Worm (Caenorhabditis elegans) whole organism, young adult: ENCODE measurements around the gene F59B2.8.

Experiments used
- B0019.2 ChIP-seq: fragments of 200-800 bp; sonication (Bioruptor generic); conservative IDR thresholded peaks from 2 replicates; pipeline ENCODE4 v1.3.6; 2022; ENCODE audit warnings: missing genetic modification reagents, missing genetic modification characterization, missing compliant biosample characterization
- F37B4.10 ChIP-seq: fragments of 200-800 bp; sonication (Bioruptor generic); IDR thresholded peaks from 2 replicates; pipeline ENCODE4 v1.3.6; 2022; ENCODE audit warnings: missing genetic modification characterization, missing compliant biosample characterization
- F55B11.4 ChIP-seq: sonication (generic microtip); optimal IDR thresholded peaks from 2 replicates; lab custom pipeline; 2016; ENCODE audit warnings: missing compliant biosample characterization, missing genetic modification characterization, borderline replicate concordance; ENCODE audit not compliant: insufficient read depth
- F57C9.4 ChIP-seq: sonication (generic microtip); optimal IDR thresholded peaks from 2 replicates; lab custom pipeline; 2017; ENCODE audit warnings: mild to moderate bottlenecking, missing genetic modification characterization, missing compliant biosample characterization
- Y56A3A.18 ChIP-seq: fragments of 200-800 bp; sonication (Bioruptor generic); IDR thresholded peaks from 2 replicates; pipeline ENCODE4 v1.3.6; 2022; ENCODE audit warnings: missing genetic modification reagents, missing genetic modification characterization, missing compliant biosample characterization
- Y79H2A.3 ChIP-seq: fragments of 200-800 bp; sonication (Bioruptor generic); conservative IDR thresholded peaks from 2 replicates; pipeline ENCODE4 v1.3.6; 2022; ENCODE audit warnings: missing genetic modification reagents, missing genetic modification characterization, missing compliant biosample characterization
- Y95B8A.8 ChIP-seq: fragments of 200-800 bp; sonication (Bioruptor generic); IDR thresholded peaks from 2 replicates; pipeline ENCODE4 v1.3.6; 2022; ENCODE audit warnings: missing genetic modification reagents, missing genetic modification characterization, missing compliant biosample characterization
- ama-1 ChIP-seq, 3 experiments: fragments of 150-350 bp in 1 of 3; sonication (generic microtip) in 2 of 3; optimal IDR thresholded peaks; 2 replicates each; lab custom pipeline; 2014 to 2018; ENCODE audit warnings: missing biosample characterization in 2 of 3, missing genetic modification characterization in 2 of 3, missing genetic modification reagents in 2 of 3
- athp-1 ChIP-seq: sonication (generic microtip); optimal IDR thresholded peaks from 2 replicates; lab custom pipeline; 2017; ENCODE audit warnings: mild to moderate bottlenecking, missing genetic modification characterization, missing compliant biosample characterization
- attf-3 ChIP-seq: fragments of 200-800 bp; sonication (Bioruptor generic); conservative IDR thresholded peaks from 2 replicates; pipeline ENCODE4 v1.3.6; 2022; ENCODE audit warnings: missing genetic modification reagents, missing genetic modification characterization, missing compliant biosample characterization
- attf-5 ChIP-seq: fragments of 200-800 bp; sonication (Bioruptor generic); optimal IDR thresholded peaks from 2 replicates; lab custom pipeline; 2018; ENCODE audit warnings: mild to moderate bottlenecking, missing genetic modification characterization, missing compliant biosample characterization
- bed-1 ChIP-seq: fragments of 200-800 bp; sonication (Bioruptor generic); IDR thresholded peaks from 2 replicates; pipeline ENCODE4 v1.3.6; 2022; ENCODE audit warnings: missing genetic modification reagents, missing genetic modification characterization, missing compliant biosample characterization
- ceh-100 ChIP-seq: fragments of 200-800 bp; sonication (Bioruptor generic); IDR thresholded peaks from 2 replicates; pipeline ENCODE4 v1.3.6; 2022; ENCODE audit warnings: missing genetic modification reagents, missing genetic modification characterization, missing compliant biosample characterization
- ceh-27 ChIP-seq: fragments of 200-800 bp; sonication (Bioruptor generic); optimal IDR thresholded peaks from 2 replicates; lab custom pipeline; 2018; ENCODE audit warnings: mild to moderate bottlenecking, missing genetic modification characterization, moderate library complexity, missing compliant biosample characterization
- ceh-40 ChIP-seq: fragments of 200-800 bp; sonication (Bioruptor generic); IDR thresholded peaks from 2 replicates; pipeline ENCODE4 v1.3.6; 2022; ENCODE audit warnings: missing genetic modification characterization, missing compliant biosample characterization
- ceh-79 ChIP-seq: sonication (generic microtip); optimal IDR thresholded peaks from 2 replicates; lab custom pipeline; 2017; ENCODE audit warnings: mild to moderate bottlenecking, missing genetic modification characterization, missing compliant biosample characterization
- ceh-91 ChIP-seq: fragments of 200-800 bp; sonication (Bioruptor generic); IDR thresholded peaks from 2 replicates; pipeline ENCODE4 v1.3.6; 2022; ENCODE audit warnings: missing genetic modification reagents, missing genetic modification characterization, missing compliant biosample characterization
- chd-7 ChIP-seq: sonication (generic microtip); optimal IDR thresholded peaks from 2 replicates; lab custom pipeline; 2016; ENCODE audit warnings: mild to moderate bottlenecking, missing genetic modification characterization, moderate library complexity, missing compliant biosample characterization
- die-1 ChIP-seq: sonication (generic microtip); optimal IDR thresholded peaks from 2 replicates; lab custom pipeline; 2016; ENCODE audit warnings: missing genotype, mild to moderate bottlenecking, missing genetic modification characterization, missing compliant biosample characterization
- dox-1 ChIP-seq: fragments of 200-800 bp; sonication (Bioruptor generic); IDR thresholded peaks from 2 replicates; pipeline ENCODE4 v1.3.6; 2022; ENCODE audit warnings: missing genetic modification reagents, missing genetic modification characterization, missing compliant biosample characterization
- dpl-1 ChIP-seq: fragments of 150-350 bp; optimal IDR thresholded peaks from 2 replicates; lab custom pipeline; 2014; ENCODE audit warnings: missing biosample characterization, missing genetic modification reagents, missing genetic modification characterization
- hmg-1.2 ChIP-seq: fragments of 200-800 bp; sonication (Bioruptor generic); IDR thresholded peaks from 2 replicates; pipeline ENCODE4 v1.3.6; 2022; ENCODE audit warnings: missing genetic modification reagents, missing genetic modification characterization, missing compliant biosample characterization
- hmg-20 ChIP-seq: fragments of 200-800 bp; sonication (Bioruptor generic); IDR thresholded peaks from 2 replicates; pipeline ENCODE4 v1.3.6; 2022; ENCODE audit warnings: missing genetic modification reagents, missing genetic modification characterization, missing compliant biosample characterization
- hsf-1 ChIP-seq: fragments of 200-800 bp; sonication (Bioruptor generic); IDR thresholded peaks from 2 replicates; pipeline ENCODE4 v1.3.6; 2022; ENCODE audit warnings: missing genetic modification reagents, missing genetic modification characterization, missing compliant biosample characterization
- let-526 ChIP-seq: fragments of 200-800 bp; sonication (Bioruptor generic); IDR thresholded peaks from 2 replicates; pipeline ENCODE4 v1.3.6; 2022; ENCODE audit warnings: missing genetic modification reagents, missing genetic modification characterization, missing compliant biosample characterization
- let-607 ChIP-seq, 2 experiments: fragments of 200-800 bp in 1 of 2; sonication (Bioruptor generic) in 1 of 2; sonication (generic microtip) in 1 of 2; optimal IDR thresholded peaks; 2 replicates each; lab custom pipeline; 2016 to 2018; ENCODE audit warnings: mild to moderate bottlenecking in 2 of 2, missing compliant biosample characterization in 2 of 2, missing genetic modification characterization in 2 of 2, moderate library complexity in 2 of 2, missing genotype in 1 of 2
- lin-26 ChIP-seq: fragments of 200-800 bp; sonication (Bioruptor generic); IDR thresholded peaks from 2 replicates; pipeline ENCODE4 v1.3.6; 2022; ENCODE audit warnings: missing genetic modification reagents, missing genetic modification characterization, missing compliant biosample characterization
- lin-35 ChIP-seq, 3 experiments: fragments of 150-350 bp in 2 of 3; sonication (generic microtip) in 1 of 3; optimal IDR thresholded peaks; 2 replicates each; lab custom pipeline; 2014 to 2018; ENCODE audit warnings: missing biosample characterization in 3 of 3, missing genetic modification characterization in 3 of 3, missing genetic modification reagents in 3 of 3
- lin-40 ChIP-seq: sonication (generic microtip); optimal IDR thresholded peaks from 2 replicates; lab custom pipeline; 2016; ENCODE audit warnings: missing genetic modification characterization, mild to moderate bottlenecking, missing compliant biosample characterization, missing genotype, missing genetic modification reagents
- lin-54 ChIP-seq: fragments of 200-800 bp; sonication (Bioruptor generic); optimal IDR thresholded peaks from 2 replicates; lab custom pipeline; 2018; ENCODE audit warnings: mild to moderate bottlenecking, missing genetic modification characterization, missing compliant biosample characterization
- lsy-27 ChIP-seq: sonication (generic microtip); optimal IDR thresholded peaks from 2 replicates; lab custom pipeline; 2017; ENCODE audit warnings: missing genetic modification characterization, mild to moderate bottlenecking, missing compliant biosample characterization, antibody characterized with exemption, missing genotype, borderline replicate concordance; ENCODE audit not compliant: insufficient read depth
- mes-4 ChIP-seq: sonication (generic microtip); optimal IDR thresholded peaks from 2 replicates; lab custom pipeline; 2016; ENCODE audit warnings: missing genotype, missing genetic modification characterization, missing compliant biosample characterization
- mxl-1 ChIP-seq: sonication (generic microtip); optimal IDR thresholded peaks from 2 replicates; lab custom pipeline; 2016; ENCODE audit warnings: missing genetic modification characterization, missing compliant biosample characterization
- nfya-2 ChIP-seq: fragments of 200-800 bp; sonication (Bioruptor generic); IDR thresholded peaks from 2 replicates; pipeline ENCODE4 v1.3.6; 2022; ENCODE audit warnings: missing genetic modification reagents, missing genetic modification characterization, missing compliant biosample characterization
- nfyb-1 ChIP-seq: fragments of 200-800 bp; sonication (Bioruptor generic); IDR thresholded peaks from 2 replicates; pipeline ENCODE4 v1.3.6; 2022; ENCODE audit warnings: missing genetic modification reagents, missing genetic modification characterization, missing compliant biosample characterization
- nhr-27 ChIP-seq: fragments of 200-800 bp; sonication (Bioruptor generic); optimal IDR thresholded peaks from 2 replicates; lab custom pipeline; 2018; ENCODE audit warnings: mild to moderate bottlenecking, missing genetic modification characterization, moderate library complexity, missing compliant biosample characterization
- nhr-90 ChIP-seq: sonication (generic microtip); optimal IDR thresholded peaks from 2 replicates; lab custom pipeline; 2016; ENCODE audit warnings: missing genotype, mild to moderate bottlenecking, missing genetic modification characterization, missing compliant biosample characterization
- sdz-38 ChIP-seq: sonication (generic microtip); optimal IDR thresholded peaks from 2 replicates; lab custom pipeline; 2016; ENCODE audit warnings: missing genotype, missing genetic modification characterization, missing compliant biosample characterization
- snpc-1.1 ChIP-seq: sonication (generic microtip); optimal IDR thresholded peaks from 2 replicates; lab custom pipeline; 2017; ENCODE audit warnings: missing genetic modification characterization, mild to moderate bottlenecking, missing compliant biosample characterization, antibody characterized with exemption, moderate library complexity, missing genotype, missing genetic modification reagents; ENCODE audit not compliant: insufficient read depth
- somi-1 ChIP-seq: fragments of 200-800 bp; sonication (Bioruptor generic); optimal IDR thresholded peaks from 2 replicates; lab custom pipeline; 2018; ENCODE audit warnings: mild to moderate bottlenecking, missing genetic modification characterization, missing compliant biosample characterization
- sptf-2 ChIP-seq: fragments of 200-800 bp; sonication (Bioruptor generic); optimal IDR thresholded peaks from 2 replicates; lab custom pipeline; 2018; ENCODE audit warnings: mild to moderate bottlenecking, missing genetic modification characterization, missing compliant biosample characterization
- xnd-1 ChIP-seq: sonication (generic microtip); optimal IDR thresholded peaks from 2 replicates; lab custom pipeline; 2016; ENCODE audit warnings: missing genotype, missing genetic modification reagents, missing genetic modification characterization, missing compliant biosample characterization
- zfh-2 ChIP-seq: fragments of 200-800 bp; sonication (Bioruptor generic); conservative IDR thresholded peaks from 2 replicates; pipeline ENCODE4 v1.3.6; 2022; ENCODE audit warnings: missing genetic modification reagents, missing genetic modification characterization, missing compliant biosample characterization
- ztf-28 ChIP-seq: fragments of 200-800 bp; sonication (Bioruptor generic); IDR thresholded peaks from 2 replicates; pipeline ENCODE4 v1.3.6; 2022; ENCODE audit warnings: missing genetic modification reagents, missing genetic modification characterization, missing compliant biosample characterization
- ztf-6 ChIP-seq: fragments of 200-800 bp; sonication (Bioruptor generic); IDR thresholded peaks from 2 replicates; pipeline ENCODE4 v1.3.6; 2022; ENCODE audit warnings: missing genetic modification reagents, missing genetic modification characterization, missing compliant biosample characterization

Gene F59B2.8

ce11 chrIII:9052371-9052978 lies 42.5 kb upstream of the F59B2.8 start (continued):
- TF ChIP-seq chd-7 (tag; lab: Kevin White, UChicago) (peak; percentile 76), Y95B8A.8 (GFP tag; lab: Robert Waterston, UW) (peak; percentile 21; the same call in 1 of the 2 replicates), ceh-79 (peak; percentile 38), lsy-27 (tag; lab: Kevin White, UChicago) (no peak), ztf-28 (GFP tag; lab: Robert Waterston, UW) (no peak), ceh-91 (GFP tag; lab: Robert Waterston, UW) (no peak), ztf-6 (no peak), lin-35 (GFP tag; optimal IDR thresholded peaks at IDR 0.05; lab: Kevin White, UChicago) (no peak), sptf-2 (GFP tag; lab: Kevin White, UChicago) (no peak), B0019.2 (GFP tag; lab: Robert Waterston, UW) (peak; percentile 59; the same call in 1 of the 2 replicates), somi-1 (no peak), dox-1 (GFP tag; lab: Robert Waterston, UW) (peak; percentile 80), mes-4 (tag; lab: Kevin White, UChicago) (no peak), athp-1 (tag; lab: Kevin White, UChicago) (no peak), sdz-38 (tag; lab: Kevin White, UChicago) (no peak), nhr-90 (tag; lab: Kevin White, UChicago) (peak; percentile 45), lin-54 (GFP tag; lab: Kevin White, UChicago) (peak; percentile 49), nfyb-1 (GFP tag; lab: Robert Waterston, UW) (peak; percentile 81), F55B11.4 (tag; lab: Kevin White, UChicago) (no peak), snpc-1.1 (tag; lab: Kevin White, UChicago) (no peak), lin-40 (tag; lab: Kevin White, UChicago) (peak; percentile 17), attf-3 (GFP tag; lab: Robert Waterston, UW) (no peak), nfya-2 (GFP tag; lab: Robert Waterston, UW) (0 out of 2 replicates have a peak, but pooled peaks have one; percentile 44), lin-26 (GFP tag; lab: Robert Waterston, UW) (0 out of 2 replicates have a peak, but pooled peaks have one; percentile 53), dpl-1 (GFP tag; lab: Kevin White, UChicago) (no peak), let-526 (GFP tag; lab: Robert Waterston, UW) (peak; percentile 85), Y79H2A.3 (GFP tag; lab: Robert Waterston, UW) (no peak), hmg-20 (no peak), ceh-100 (peak; percentile 59), hmg-1.2 (GFP tag; lab: Robert Waterston, UW) (peak; percentile 83; the same call in 1 of the 2 replicates), nhr-27 (no peak)

ce11 chrIII:9051714-9052113 lies 41.7 kb upstream of the F59B2.8 start:
- TF ChIP-seq ama-1 (optimal IDR thresholded peaks at IDR 0.05; lab: Kevin White, UChicago) (peak; percentile 35), ama-1 (GFP tag; optimal IDR thresholded peaks at IDR 0.05; lab: Kevin White, UChicago) (no peak), zfh-2 (GFP tag; lab: Robert Waterston, UW) (peak; percentile 50; the same call in 1 of the 2 replicates), mes-4 (tag; lab: Kevin White, UChicago) (peak; percentile 3), F57C9.4 (tag; lab: Kevin White, UChicago) (no peak)

DNA sequence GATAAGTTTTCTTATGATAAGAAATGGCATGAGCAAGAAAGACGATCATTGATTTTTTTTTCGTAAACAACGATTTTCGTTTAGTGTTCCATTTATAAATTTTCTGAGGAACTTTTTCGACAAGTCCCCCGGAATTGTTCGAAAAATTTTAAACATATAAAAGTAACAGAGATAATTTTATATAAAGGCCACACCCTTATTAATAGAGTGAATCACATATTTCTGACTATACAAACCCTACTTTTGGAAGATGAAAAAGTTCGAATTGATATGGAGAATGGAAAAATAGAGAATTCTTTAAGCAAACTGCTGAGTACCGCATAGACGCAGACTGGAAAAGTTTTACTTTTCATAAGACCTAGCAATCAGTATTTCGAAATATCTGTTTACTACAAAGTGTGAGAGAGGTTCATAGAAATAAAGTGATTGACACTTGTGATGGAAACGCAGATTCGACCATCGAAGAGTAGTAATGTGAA lies 41.2 kb upstream of the F59B2.8 start:
- TF ChIP-seq ceh-40 (GFP tag; lab: Robert Waterston, UW): peak; percentile 42; the same call in 1 of the 2 replicates
- TF ChIP-seq hsf-1 (GFP tag; lab: Robert Waterston, UW): peak; percentile 79
- no peak; the same call in 1 of the 2 replicates for TF ChIP-seq Y56A3A.18 (GFP tag; lab: Robert Waterston, UW)
- TF ChIP-seq bed-1 (GFP tag; lab: Robert Waterston, UW): no peak
- TF ChIP-seq ceh-27 (GFP tag; lab: Kevin White, UChicago): peak; percentile 76
- no peak for TF ChIP-seq mes-4 (tag; lab: Kevin White, UChicago)
- TF ChIP-seq attf-5 (GFP tag; lab: Kevin White, UChicago): peak; percentile 89
- no peak for TF ChIP-seq F37B4.10 (GFP tag; lab: Robert Waterston, UW)
- peak; percentile 58 to 64 for TF ChIP-seq let-607 (tag; optimal IDR thresholded peaks at IDR 0.05; lab: Kevin White, UChicago)
- no peak; the same call in 1 of the 2 replicates for TF ChIP-seq lin-26 (GFP tag; lab: Robert Waterston, UW)
- TF ChIP-seq die-1 (tag; lab: Kevin White, UChicago): no peak
- no peak for TF ChIP-seq xnd-1
- TF ChIP-seq mxl-1: no peak
